Fruit fly (Drosophila melanogaster): ENCODE measurements around the gene Octbeta2R.

DNA sequence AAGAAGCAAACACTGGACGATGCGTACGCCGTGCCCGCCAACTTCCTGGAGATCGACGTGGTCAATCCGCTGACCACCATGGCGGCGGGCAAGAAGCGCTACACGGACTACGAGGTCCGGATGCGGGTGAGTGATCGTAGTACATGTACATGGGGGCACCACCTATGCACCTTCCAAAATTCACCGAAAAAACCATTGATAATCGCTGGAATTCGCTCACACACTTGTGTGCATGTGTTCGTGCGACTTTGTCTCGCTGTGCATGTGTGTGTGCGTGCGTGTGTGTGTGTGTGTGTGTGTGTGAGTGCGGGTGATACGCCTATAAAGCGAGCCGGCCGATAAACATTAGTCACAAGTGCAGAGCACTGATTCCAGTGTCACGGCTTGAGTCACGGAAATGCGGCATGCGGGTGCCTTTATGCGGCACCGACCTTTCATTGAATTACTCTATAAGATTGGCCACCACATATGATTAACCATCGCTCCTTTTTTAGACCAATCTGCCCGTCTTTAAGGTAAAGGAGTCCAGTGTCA, 32.9 kb upstream of the Octbeta2R start:
- TF ChIP-seq insv (optimal IDR thresholded peaks at IDR 0.05) (no peak), ttk (optimal IDR thresholded peaks at IDR 0.05) (no peak), psq (optimal IDR thresholded peaks at IDR 0.05) (no peak)
